Worm (Caenorhabditis elegans) whole organism, L4 larva: Measurements from ENCODE around the gene T15B7.14.

Experiments used
- F44E2.7 ChIP-seq: fragments of 200-800 bp; sonication (Bioruptor generic); IDR thresholded peaks from 2 replicates; pipeline ENCODE4 v2.1.2; 2022; ENCODE audit warnings: missing genetic modification characterization, missing compliant biosample characterization
- Y75B8A.6 ChIP-seq: fragments of 200-800 bp; sonication (Bioruptor generic); IDR thresholded peaks from 2 replicates; pipeline ENCODE4 v1.3.6; 2022; ENCODE audit warnings: missing genetic modification reagents, missing genetic modification characterization, missing compliant biosample characterization
- ceh-44 ChIP-seq: fragments of 200-800 bp; sonication (Bioruptor generic); IDR thresholded peaks from 2 replicates; pipeline ENCODE4 v1.3.6; 2022; ENCODE audit warnings: missing genetic modification reagents, missing genetic modification characterization, missing compliant biosample characterization
- hlh-30 ChIP-seq: sonication (generic microtip); optimal IDR thresholded peaks from 2 replicates; lab custom pipeline; 2017; ENCODE audit warnings: antibody characterized with exemption, mild to moderate bottlenecking, missing genetic modification characterization, missing compliant biosample characterization; ENCODE audit not compliant: insufficient read depth
- mdl-1 ChIP-seq, 2 experiments: fragments of 150-350 bp in 1 of 2; sonication (generic microtip) in 1 of 2; optimal IDR thresholded peaks; 2 replicates each; lab custom pipeline; 2014 to 2017; ENCODE audit warnings: missing biosample characterization in 2 of 2, missing genetic modification characterization in 2 of 2
- nhr-10 ChIP-seq: fragments of 150-350 bp; optimal IDR thresholded peaks from 2 replicates; lab custom pipeline; 2014; ENCODE audit warnings: missing biosample characterization, missing genetic modification characterization
- nhr-25 ChIP-seq: sonication (generic microtip); optimal IDR thresholded peaks from 2 replicates; lab custom pipeline; 2017; ENCODE audit warnings: missing genetic modification characterization, mild to moderate bottlenecking, missing compliant biosample characterization, antibody characterized with exemption, moderate library complexity, borderline replicate concordance; ENCODE audit not compliant: insufficient read depth
- nhr-28 ChIP-seq: fragments of 150-350 bp; optimal IDR thresholded peaks from 2 replicates; lab custom pipeline; 2014; ENCODE audit warnings: missing biosample characterization, missing genetic modification characterization
- nhr-48 ChIP-seq: sonication (generic microtip); optimal IDR thresholded peaks from 2 replicates; lab custom pipeline; 2016; ENCODE audit warnings: mild to moderate bottlenecking, missing genetic modification characterization, missing compliant biosample characterization
- nhr-77 ChIP-seq: fragments of 150-350 bp; optimal IDR thresholded peaks from 2 replicates; lab custom pipeline; 2014; ENCODE audit warnings: missing biosample characterization, missing genetic modification characterization
- pqm-1 ChIP-seq: sonication (generic microtip); optimal IDR thresholded peaks from 2 replicates; lab custom pipeline; 2017; ENCODE audit warnings: missing biosample characterization, missing genetic modification characterization
- skn-1 ChIP-seq: fragments of 150-350 bp; optimal IDR thresholded peaks from 2 replicates; lab custom pipeline; 2014; ENCODE audit warnings: missing biosample characterization, missing genetic modification characterization
- zfp-2 ChIP-seq: sonication (generic microtip); optimal IDR thresholded peaks from 2 replicates; lab custom pipeline; 2016; ENCODE audit warnings: mild to moderate bottlenecking, missing genetic modification characterization, missing compliant biosample characterization
- zip-11 ChIP-seq: fragments of 200-800 bp; sonication (Bioruptor generic); IDR thresholded peaks from 2 replicates; pipeline ENCODE4 v1.3.6; 2022; ENCODE audit warnings: missing genetic modification characterization, missing compliant biosample characterization

DNA sequence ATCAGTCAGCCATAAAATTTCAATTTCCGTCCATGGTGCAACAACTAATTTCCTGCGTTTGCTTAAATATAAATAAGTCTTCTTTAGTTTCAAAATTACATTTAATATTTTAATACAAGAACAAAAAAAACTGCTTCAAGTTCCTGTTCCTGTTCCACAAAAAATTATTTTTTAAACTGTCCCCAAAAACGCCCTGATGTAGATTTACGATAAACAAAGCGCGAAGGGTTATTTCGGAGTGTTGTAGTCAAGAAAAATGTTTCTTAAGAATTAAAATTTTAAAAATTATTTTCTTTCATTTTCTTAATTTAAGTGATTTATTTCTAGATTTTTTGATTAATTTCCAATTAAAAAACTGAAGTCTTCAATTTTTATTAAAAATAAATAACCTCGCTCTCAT is 3.5 kb upstream of the T15B7.14 start, which contains the start of gene T15B7.15:
- no peak for TF ChIP-seq pqm-1
- TF ChIP-seq hlh-30 (tag; lab: Kevin White, UChicago): no peak
- no peak for TF ChIP-seq nhr-10
- no peak for TF ChIP-seq zfp-2 (tag; lab: Kevin White, UChicago)
- no peak for TF ChIP-seq nhr-77
- TF ChIP-seq nhr-25 (tag; lab: Kevin White, UChicago): no peak
- TF ChIP-seq nhr-28 (tag; lab: Kevin White, UChicago): no peak
- TF ChIP-seq mdl-1 (tag; optimal IDR thresholded peaks at IDR 0.05; lab: Kevin White, UChicago): no peak
- TF ChIP-seq skn-1 (tag; lab: Kevin White, UChicago): no peak
- no peak for TF ChIP-seq nhr-48 (tag; lab: Kevin White, UChicago)
- no peak for TF ChIP-seq zip-11 (GFP tag; lab: Robert Waterston, UW)
- TF ChIP-seq Y75B8A.6 (GFP tag; lab: Robert Waterston, UW): no peak
- no peak for TF ChIP-seq ceh-44
- no peak for TF ChIP-seq F44E2.7 (GFP tag; lab: Robert Waterston, UW)
